Worm (Caenorhabditis elegans) whole organism, early embryonic: ENCODE data around the gene T26C5.5.

Experiments
- B0310.2 ChIP-seq: sonication (generic microtip); optimal IDR thresholded peaks from 2 replicates; lab custom pipeline; 2016; ENCODE audit warnings: mild to moderate bottlenecking, missing genetic modification characterization, missing compliant biosample characterization
- tbx-37 ChIP-seq: fragments of 200-800 bp; sonication (Bioruptor generic); conservative IDR thresholded peaks from 2 replicates; pipeline ENCODE4 v1.3.6; 2022; ENCODE audit warnings: missing genetic modification reagents, missing genetic modification characterization, missing compliant biosample characterization

Gene T26C5.5

DNA sequence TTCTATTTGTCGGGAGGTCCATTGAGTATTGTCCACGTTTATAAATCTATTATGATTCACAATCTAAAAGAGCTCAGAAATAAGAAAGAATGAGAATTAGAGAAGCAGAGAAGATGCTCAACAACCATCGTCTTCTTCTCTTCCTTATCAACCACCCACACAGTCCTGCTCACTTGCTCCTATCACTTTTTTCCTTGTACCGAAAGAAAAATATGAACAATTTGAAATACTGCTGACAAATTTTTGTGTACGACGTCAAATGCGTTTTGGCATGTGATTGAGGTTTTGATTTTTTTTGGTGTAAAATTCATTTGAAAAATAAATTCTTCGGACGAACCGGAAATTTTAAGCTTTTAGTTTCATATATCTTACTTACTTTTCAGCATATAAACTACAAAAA lies 50.2 kb downstream of the T26C5.5 start:
- no peak for TF ChIP-seq B0310.2 (tag; lab: Kevin White, UChicago)
- no peak for TF ChIP-seq tbx-37 (GFP tag; lab: Robert Waterston, UW)
